Worm (Caenorhabditis elegans): Measurements from ENCODE around the gene R05G6.1.

R05G6.1 gene

ce11 chrIV:7559237-7559636, 26.8 kb downstream of the R05G6.1 start:
- no peak for TF ChIP-seq let-607 (tag; optimal IDR thresholded peaks at IDR 0.05)
- no peak for TF ChIP-seq ekl-4 (GFP tag; IDR thresholded peaks at IDR 0.05)
- TF ChIP-seq snpc-4 (GFP tag; optimal IDR thresholded peaks at IDR 0.05), result no peak
- TF ChIP-seq snpc-4 (tag; optimal IDR thresholded peaks at IDR 0.05), result peak in 1 of 4 experiments; percentile 0
- peak; percentile 33 for TF ChIP-seq snpc-3.4 (tag; optimal IDR thresholded peaks at IDR 0.05)
- TF ChIP-seq hsf-1 (GFP tag; IDR thresholded peaks at IDR 0.05), result peak; percentile 51; the same call in 1 of the 2 replicates
- 0 out of 2 replicates have a peak, but pooled peaks have one; percentile 11 for TF ChIP-seq attf-6 (GFP tag; IDR thresholded peaks at IDR 0.05)
- no peak for TF ChIP-seq F23B12.7 (tag; optimal IDR thresholded peaks at IDR 0.05; ENCODE audit: insufficient read depth)
- no peak for TF ChIP-seq B0019.2 (GFP tag; conservative IDR thresholded peaks at IDR 0.05)
- no peak for TF ChIP-seq rec-8 (tag; optimal IDR thresholded peaks at IDR 0.05)
- TF ChIP-seq die-1 (tag; optimal IDR thresholded peaks at IDR 0.05), result peak; percentile 32
- TF ChIP-seq F49E8.2 (tag; optimal IDR thresholded peaks at IDR 0.05; ENCODE audit: insufficient read depth), result peak; percentile 82
- no peak for TF ChIP-seq egl-44 (GFP tag; IDR thresholded peaks at IDR 0.05)
- TF ChIP-seq dox-1 (GFP tag; IDR thresholded peaks at IDR 0.05), result no peak
- no peak for TF ChIP-seq lin-35 (GFP tag; optimal IDR thresholded peaks at IDR 0.05)
- no peak for TF ChIP-seq nfyb-1 (GFP tag; IDR thresholded peaks at IDR 0.05)
- 0 out of 2 replicates have a peak, but pooled peaks have one; percentile 6 for TF ChIP-seq cebp-2 (GFP tag; IDR thresholded peaks at IDR 0.05)
- TF ChIP-seq tlf-1 (GFP tag; optimal IDR thresholded peaks at IDR 0.05), result peak; percentile 7
- peak; percentile 21; the same call in 1 of the 2 replicates for TF ChIP-seq madf-6 (GFP tag; IDR thresholded peaks at IDR 0.05)

- TF ChIP-seq die-1 (tag; optimal IDR thresholded peaks at IDR 0.05), result no peak
- no peak for TF ChIP-seq ZK185.1 (tag; optimal IDR thresholded peaks at IDR 0.05; ENCODE audit: poor library complexity, severe bottlenecking)
- no peak for TF ChIP-seq rpc-1 (optimal IDR thresholded peaks at IDR 0.05)
- no peak for TF ChIP-seq rpc-1 (tag; optimal IDR thresholded peaks at IDR 0.05)
- TF ChIP-seq hmg-20 (GFP tag; IDR thresholded peaks at IDR 0.05), result no peak
- no peak for TF ChIP-seq madf-10 (tag; optimal IDR thresholded peaks at IDR 0.05)
- TF ChIP-seq tlf-1 (GFP tag; optimal IDR thresholded peaks at IDR 0.05), result no peak
- TF ChIP-seq Y79H2A.3 (GFP tag; conservative IDR thresholded peaks at IDR 0.05), result no peak
- no peak for TF ChIP-seq aptf-2 (GFP tag; conservative IDR thresholded peaks at IDR 0.05)
- TF ChIP-seq nhr-120 (GFP tag; IDR thresholded peaks at IDR 0.05), result no peak
- no peak for TF ChIP-seq egl-44 (GFP tag; IDR thresholded peaks at IDR 0.05)
- TF ChIP-seq nfya-2 (GFP tag; IDR thresholded peaks at IDR 0.05), result no peak
- TF ChIP-seq snpc-4 (GFP tag; optimal IDR thresholded peaks at IDR 0.05), result no peak
- TF ChIP-seq snpc-4 (tag; optimal IDR thresholded peaks at IDR 0.05), result peak in 1 of 4 experiments; percentile 63
- TF ChIP-seq pha-4 (tag; optimal IDR thresholded peaks at IDR 0.05), result no peak
- TF ChIP-seq ztf-26 (tag; optimal IDR thresholded peaks at IDR 0.05), result no peak
- TF ChIP-seq mcd-1 (GFP tag; IDR thresholded peaks at IDR 0.05), result 0 out of 2 replicates have a peak, but pooled peaks have one; percentile 44
- TF ChIP-seq bed-2 (GFP tag; IDR thresholded peaks at IDR 0.05), result no peak
- no peak for TF ChIP-seq unc-130 (GFP tag; optimal IDR thresholded peaks at IDR 0.05)
- TF ChIP-seq F37B4.10 (GFP tag; IDR thresholded peaks at IDR 0.05), result no peak
- no peak for TF ChIP-seq lin-26 (GFP tag; IDR thresholded peaks at IDR 0.05)
- no peak for TF ChIP-seq F57A8.1 (GFP tag; optimal IDR thresholded peaks at IDR 0.05)
- no peak for TF ChIP-seq efl-1 (GFP tag; optimal IDR thresholded peaks at IDR 0.05)
- TF ChIP-seq F10E7.11 (tag; optimal IDR thresholded peaks at IDR 0.05), result no peak
- TF ChIP-seq madf-3 (GFP tag; IDR thresholded peaks at IDR 0.05), result peak; percentile 81
- no peak for TF ChIP-seq gei-17 (GFP tag; optimal IDR thresholded peaks at IDR 0.05)
- no peak for TF ChIP-seq akir-1 (GFP tag; optimal IDR thresholded peaks at IDR 0.05)
- TF ChIP-seq ccch-3 (GFP tag; optimal IDR thresholded peaks at IDR 0.05), result no peak
- no peak for TF ChIP-seq tbp1 (GFP tag; optimal IDR thresholded peaks at IDR 0.05)
- no peak for TF ChIP-seq Y67H2A.10 (GFP tag; conservative IDR thresholded peaks at IDR 0.05)
- TF ChIP-seq bed-1 (GFP tag; IDR thresholded peaks at IDR 0.05), result no peak
- TF ChIP-seq F52B5.7 (tag; optimal IDR thresholded peaks at IDR 0.05), result no peak
- TF ChIP-seq ztf-18 (tag; optimal IDR thresholded peaks at IDR 0.05), result no peak
These were observed 29.2 kb downstream of the R05G6.1 start, which contains the start of gene ima-3 for ce11 chrIV:7561614-7562142. Gene ima-3 (minus strand): TSS chrIV:7561664.
